Fruit fly (Drosophila melanogaster): ENCODE measurements around the gene beta-PheRS.
A peak's percentile ranks its signal among the peaks of the same experiment; 100 is the strongest.

Gene beta-PheRS

dm6 chr3R:24289768-24290349 lies 37.4 kb upstream of the beta-PheRS start, which contains the start of the genes CG34290 and Uck (continued):
- peak; percentile 75 for TF ChIP-seq NFAT (GFP tag; IDR thresholded peaks at IDR 0.05)
- peak; percentile 36; the same call in 1 of the 2 replicates for TF ChIP-seq Adf1 (GFP tag; IDR thresholded peaks at IDR 0.05)
- 0 out of 2 replicates have a peak, but pooled peaks have one; percentile 54 for TF ChIP-seq wdn (GFP tag; IDR thresholded peaks at IDR 0.05)
- TF ChIP-seq Gug (GFP tag; IDR thresholded peaks at IDR 0.05), result no peak; the same call in 3 of the 4 replicates
- TF ChIP-seq Med (GFP tag), result peak; percentile 97
- TF ChIP-seq ken (GFP tag; IDR thresholded peaks at IDR 0.05), result peak; percentile 66; the same call in 2 of the 3 replicates
- TF ChIP-seq CG10462 (GFP tag; optimal IDR thresholded peaks at IDR 0.05), result no peak
- peak; percentile 86; the same call in 3 of the 4 replicates for TF ChIP-seq chinmo (GFP tag; IDR thresholded peaks at IDR 0.05; ENCODE audit: partially characterized antibody)
- TF ChIP-seq ranshi (GFP tag; IDR thresholded peaks at IDR 0.05), result peak; percentile 60; the same call in 1 of the 2 replicates
- TF ChIP-seq Mad (GFP tag; optimal IDR thresholded peaks at IDR 0.05), result peak; percentile 65
- TF ChIP-seq CG14860 (GFP tag; IDR thresholded peaks at IDR 0.05; ENCODE audit: partially characterized antibody), result peak; percentile 69; the same call in 2 of the 3 replicates
- TF ChIP-seq vnd (GFP tag; IDR thresholded peaks at IDR 0.05; ENCODE audit: partially characterized antibody), result peak; percentile 54; the same call in 1 of the 3 replicates
- peak; percentile 54 for TF ChIP-seq CG18764 (GFP tag; optimal IDR thresholded peaks at IDR 0.05)
- TF ChIP-seq yki (optimal IDR thresholded peaks at IDR 0.05), result no peak
- peak; percentile 33 for TF ChIP-seq gfzf (GFP tag; optimal IDR thresholded peaks at IDR 0.05)
- TF ChIP-seq Bgb (GFP tag; IDR thresholded peaks at IDR 0.05; ENCODE audit: partially characterized antibody), result peak; percentile 86
- peak; percentile 70; the same call in 1 of the 2 replicates for TF ChIP-seq CG17328 (GFP tag; IDR thresholded peaks at IDR 0.05)
- TF ChIP-seq Jarid2 (GFP tag; optimal IDR thresholded peaks at IDR 0.05), result peak; percentile 58
- TF ChIP-seq Ssrp (tag; optimal IDR thresholded peaks at IDR 0.05), result peak; percentile 32
- TF ChIP-seq ATbp (GFP tag; optimal IDR thresholded peaks at IDR 0.05), result peak; percentile 63
- peak; percentile 66; the same call in 1 of the 2 replicates for TF ChIP-seq ato (GFP tag; IDR thresholded peaks at IDR 0.05; ENCODE audit: partially characterized antibody)
- 0 out of 2 replicates have a peak, but pooled peaks have one; percentile 34 for TF ChIP-seq CG7372 (GFP tag; IDR thresholded peaks at IDR 0.05)
- TF ChIP-seq CG7745 (tag; optimal IDR thresholded peaks at IDR 0.05), result no peak
- peak; percentile 94 for TF ChIP-seq ci (GFP tag; IDR thresholded peaks at IDR 0.05)
- TF ChIP-seq wek (GFP tag; optimal IDR thresholded peaks at IDR 0.05), result peak; percentile 81
- peak; percentile 77 for TF ChIP-seq Mes4 (GFP tag; optimal IDR thresholded peaks at IDR 0.05)
- TF ChIP-seq NC2β (GFP tag; optimal IDR thresholded peaks at IDR 0.05), result peak; percentile 84
- TF ChIP-seq pita (GFP tag; optimal IDR thresholded peaks at IDR 0.05), result no peak
- peak; percentile 76 for TF ChIP-seq CG11723 (GFP tag; optimal IDR thresholded peaks at IDR 0.05)
- TF ChIP-seq GATAe (GFP tag; conservative IDR thresholded peaks at IDR 0.05), result no peak
- TF ChIP-seq pum (GFP tag; optimal IDR thresholded peaks at IDR 0.05), result peak; percentile 44
- peak; percentile 8 for TF ChIP-seq fd96Cb (tag; optimal IDR thresholded peaks at IDR 0.05)
- no peak for TF ChIP-seq Awh (GFP tag; IDR thresholded peaks at IDR 0.05)
- 0 out of 2 replicates have a peak, but pooled peaks have one; percentile 18 for TF ChIP-seq CG32767 (GFP tag; IDR thresholded peaks at IDR 0.05)
- TF ChIP-seq sens (GFP tag), result peak; percentile 90
- no peak for TF ChIP-seq kay (GFP tag; optimal IDR thresholded peaks at IDR 0.05)
- TF ChIP-seq bbx (GFP tag; IDR thresholded peaks at IDR 0.05; ENCODE audit: partially characterized antibody), result peak; percentile 89
- peak; percentile 57 for TF ChIP-seq kah (GFP tag; optimal IDR thresholded peaks at IDR 0.05)
- TF ChIP-seq unpg (GFP tag; optimal IDR thresholded peaks at IDR 0.05), result peak; percentile 65
- TF ChIP-seq ro (GFP tag; IDR thresholded peaks at IDR 0.05), result no peak
- TF ChIP-seq Oaz (GFP tag; IDR thresholded peaks at IDR 0.05), result peak; percentile 51; the same call in 1 of the 2 replicates
- no peak for TF ChIP-seq C15 (GFP tag; IDR thresholded peaks at IDR 0.05)
- peak; percentile 48 for TF ChIP-seq oc (tag; optimal IDR thresholded peaks at IDR 0.05)
- peak; percentile 88 for TF ChIP-seq vvl (GFP tag; IDR thresholded peaks at IDR 0.05)
- TF ChIP-seq Dref (GFP tag; IDR thresholded peaks at IDR 0.05), result peak; percentile 89
- TF ChIP-seq Lpt (GFP tag; optimal IDR thresholded peaks at IDR 0.05), result no peak
- TF ChIP-seq h (optimal IDR thresholded peaks at IDR 0.05), result no peak
- TF ChIP-seq CG9876 (GFP tag; optimal IDR thresholded peaks at IDR 0.05), result peak; percentile 72
- TF ChIP-seq CG2678 (tag; optimal IDR thresholded peaks at IDR 0.05), result peak; percentile 68
- peak; percentile 87 for TF ChIP-seq CG13296 (GFP tag; optimal IDR thresholded peaks at IDR 0.05)

All from whole organism, embryonic.